Worm (Caenorhabditis elegans) whole organism, midembryonic: ENCODE measurements around the gene T05A7.13.

ENCODE experiments used
- T22C8.4 ChIP-seq: fragments of 200-800 bp; sonication (Bioruptor generic); IDR thresholded peaks from 2 replicates; pipeline ENCODE4 v1.3.6; 2022; ENCODE audit warnings: missing genetic modification characterization, missing compliant biosample characterization
- cog-1 ChIP-seq: sonication (generic microtip); optimal IDR thresholded peaks from 2 replicates; lab custom pipeline; 2016; ENCODE audit warnings: missing genetic modification characterization, missing compliant biosample characterization
- flt-1 ChIP-seq: fragments of 200-800 bp; sonication (Bioruptor generic); IDR thresholded peaks from 2 replicates; pipeline ENCODE4 v1.3.6; 2022; ENCODE audit warnings: missing genetic modification characterization, missing compliant biosample characterization
- klf-2 ChIP-seq: fragments of 200-800 bp; sonication (Bioruptor generic); conservative IDR thresholded peaks from 2 replicates; pipeline ENCODE4 v1.3.6; 2022; ENCODE audit warnings: missing genetic modification reagents, missing genetic modification characterization, missing compliant biosample characterization
- ref-1 ChIP-seq: fragments of 200-800 bp; sonication (Bioruptor generic); conservative IDR thresholded peaks from 2 replicates; pipeline ENCODE4 v1.3.6; 2022; ENCODE audit warnings: missing genetic modification reagents, missing genetic modification characterization, missing compliant biosample characterization
- ztf-23 ChIP-seq: fragments of 200-800 bp; sonication (Bioruptor generic); IDR thresholded peaks from 2 replicates; pipeline ENCODE4 v1.3.6; 2022; ENCODE audit warnings: missing genetic modification reagents, missing genetic modification characterization, missing compliant biosample characterization
- ztf-29 ChIP-seq: fragments of 200-800 bp; sonication (Bioruptor generic); IDR thresholded peaks from 2 replicates; pipeline ENCODE4 v1.3.6; 2022; ENCODE audit warnings: missing genetic modification reagents, missing genetic modification characterization, missing compliant biosample characterization

DNA sequence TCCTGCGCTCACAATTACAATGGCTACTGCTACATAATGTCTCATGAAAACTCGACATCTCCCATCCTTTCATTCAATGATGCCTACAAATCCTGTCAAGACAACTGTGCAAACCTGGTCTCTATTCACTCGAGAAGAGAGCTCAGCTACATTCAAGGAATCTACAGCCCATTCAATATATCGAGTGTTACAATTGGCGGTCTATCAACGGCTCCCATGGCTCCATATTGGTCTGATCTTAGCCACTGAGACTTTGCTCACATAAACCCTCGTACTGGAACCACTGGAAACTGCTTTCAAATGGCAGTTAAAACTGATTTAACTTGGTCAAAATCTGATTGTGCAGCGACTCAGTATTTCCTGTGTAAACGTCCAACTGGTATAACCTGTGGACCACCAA, 14.3 kb upstream of the T05A7.13 start, which contains the start of gene T05A7.3:
- TF ChIP-seq flt-1 (no peak), klf-2 (GFP tag; lab: Robert Waterston, UW) (no peak), T22C8.4 (GFP tag; lab: Robert Waterston, UW) (no peak), ref-1 (no peak), ztf-23 (GFP tag; lab: Robert Waterston, UW) (no peak), ztf-29 (no peak), cog-1 (no peak)
